Worm (Caenorhabditis elegans): Measurements from ENCODE around the gene cyp-32A1.

cyp-32A1 gene

DNA sequence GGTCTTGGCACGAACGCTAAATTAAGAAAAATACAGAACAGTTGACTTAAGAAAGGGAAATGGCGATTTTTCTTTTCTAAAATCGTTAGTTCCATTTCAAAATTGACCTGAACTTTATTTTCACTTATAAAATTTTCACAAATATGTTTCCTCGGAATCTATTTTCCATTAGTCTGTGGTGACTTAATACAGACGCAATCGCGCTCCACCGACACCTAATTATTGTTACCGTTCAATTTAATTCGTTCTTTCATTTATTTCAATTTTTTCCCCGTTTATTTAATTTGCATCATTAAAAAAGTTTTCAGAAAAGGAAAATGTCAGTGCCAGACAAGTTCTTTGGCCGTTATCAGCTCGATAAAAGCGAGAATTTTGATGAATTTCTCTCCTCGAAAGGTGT, 38.7 kb downstream of the cyp-32A1 start, which contains the start of gene lbp-4:
TSS of gene lbp-4 (plus strand) at position 309 of the 400 bp plus-strand sequence.
- TF ChIP-seq B0035.1 (tag; optimal IDR thresholded peaks at IDR 0.05) = no peak
- TF ChIP-seq ceh-40 (GFP tag; IDR thresholded peaks at IDR 0.05) = no peak
- no peak for TF ChIP-seq chd-7 (tag; optimal IDR thresholded peaks at IDR 0.05)
- TF ChIP-seq unc-62 (GFP tag; optimal IDR thresholded peaks at IDR 0.05) = no peak
- TF ChIP-seq akir-1 (GFP tag; optimal IDR thresholded peaks at IDR 0.05) = no peak
- no peak for TF ChIP-seq sea-2 (GFP tag; IDR thresholded peaks at IDR 0.05)
- TF ChIP-seq dpl-1 (GFP tag; optimal IDR thresholded peaks at IDR 0.05) = no peak
- TF ChIP-seq hrde-1 (tag; optimal IDR thresholded peaks at IDR 0.05; ENCODE audit: borderline replicate concordance) = no peak
- no peak for TF ChIP-seq egl-44 (GFP tag; IDR thresholded peaks at IDR 0.05)
- peak; percentile 55 for TF ChIP-seq attf-5 (GFP tag; optimal IDR thresholded peaks at IDR 0.05)
- TF ChIP-seq nhr-120 (GFP tag; IDR thresholded peaks at IDR 0.05) = no peak
- no peak for TF ChIP-seq madf-10 (tag; optimal IDR thresholded peaks at IDR 0.05)
- no peak for TF ChIP-seq C17E4.6 (GFP tag; IDR thresholded peaks at IDR 0.05)
- no peak for TF ChIP-seq lsy-27 (tag; optimal IDR thresholded peaks at IDR 0.05; ENCODE audit: borderline replicate concordance, insufficient read depth)
- peak; percentile 92 for TF ChIP-seq ceh-100 (GFP tag; IDR thresholded peaks at IDR 0.05)
- no peak for TF ChIP-seq snpc-1.1 (tag; optimal IDR thresholded peaks at IDR 0.05; ENCODE audit: insufficient read depth)
- no peak for TF ChIP-seq F22D6.2 (tag; optimal IDR thresholded peaks at IDR 0.05)
- no peak for TF ChIP-seq mes-4 (tag; optimal IDR thresholded peaks at IDR 0.05)
- no peak for TF ChIP-seq F55B11.4 (tag; optimal IDR thresholded peaks at IDR 0.05; ENCODE audit: borderline replicate concordance, insufficient read depth)
- no peak for TF ChIP-seq aptf-2 (GFP tag; conservative IDR thresholded peaks at IDR 0.05)
- peak; percentile 24 for TF ChIP-seq ZK185.1 (tag; optimal IDR thresholded peaks at IDR 0.05; ENCODE audit: poor library complexity, severe bottlenecking)
- no peak for TF ChIP-seq attf-3 (GFP tag; conservative IDR thresholded peaks at IDR 0.05)
- TF ChIP-seq ztf-3 (GFP tag; optimal IDR thresholded peaks at IDR 0.05) = no peak
- no peak for TF ChIP-seq B0261.1 (tag; optimal IDR thresholded peaks at IDR 0.05)
- TF ChIP-seq rec-8 (tag; optimal IDR thresholded peaks at IDR 0.05) = no peak
- no peak for TF ChIP-seq unc-130 (GFP tag; optimal IDR thresholded peaks at IDR 0.05)
- no peak for TF ChIP-seq ztf-6 (GFP tag; IDR thresholded peaks at IDR 0.05)
- TF ChIP-seq mcd-1 (GFP tag; IDR thresholded peaks at IDR 0.05) = peak; percentile 65; the same call in 1 of the 2 replicates
- TF ChIP-seq F10E7.11 (tag; optimal IDR thresholded peaks at IDR 0.05) = no peak
- TF ChIP-seq Y53F4B.3 (GFP tag; IDR thresholded peaks at IDR 0.05) = no peak
- TF ChIP-seq efl-1 (GFP tag; optimal IDR thresholded peaks at IDR 0.05) = no peak
- TF ChIP-seq let-526 (GFP tag; IDR thresholded peaks at IDR 0.05) = no peak
- TF ChIP-seq nhr-80 (tag; optimal IDR thresholded peaks at IDR 0.05) = peak; percentile 74
- no peak for TF ChIP-seq Y79H2A.3 (GFP tag; conservative IDR thresholded peaks at IDR 0.05)
- no peak for TF ChIP-seq nfyb-1 (GFP tag; IDR thresholded peaks at IDR 0.05)
- TF ChIP-seq cebp-1 (GFP tag; IDR thresholded peaks at IDR 0.05) = no peak
- TF ChIP-seq cebp-1 (tag; optimal IDR thresholded peaks at IDR 0.05) = no peak
- TF ChIP-seq ztf-18 (tag; optimal IDR thresholded peaks at IDR 0.05) = no peak
- TF ChIP-seq ekl-4 (GFP tag; IDR thresholded peaks at IDR 0.05) = no peak
- TF ChIP-seq ama-1 (optimal IDR thresholded peaks at IDR 0.05) = no peak
- no peak for TF ChIP-seq ama-1 (GFP tag; optimal IDR thresholded peaks at IDR 0.05)
- no peak for TF ChIP-seq F37B4.10 (GFP tag; IDR thresholded peaks at IDR 0.05)
- no peak for TF ChIP-seq snpc-4 (GFP tag; optimal IDR thresholded peaks at IDR 0.05)
- no peak for TF ChIP-seq snpc-4 (tag; optimal IDR thresholded peaks at IDR 0.05)
- TF ChIP-seq madf-8 (GFP tag; conservative IDR thresholded peaks at IDR 0.05) = no peak
- no peak for TF ChIP-seq B0336.3 (GFP tag; IDR thresholded peaks at IDR 0.05)
- TF ChIP-seq madf-6 (GFP tag; IDR thresholded peaks at IDR 0.05) = no peak
- peak; percentile 30 for TF ChIP-seq lsl-1 (GFP tag; optimal IDR thresholded peaks at IDR 0.05)
- TF ChIP-seq tbp1 (GFP tag; optimal IDR thresholded peaks at IDR 0.05) = no peak
- no peak for TF ChIP-seq F33H1.4 (GFP tag; IDR thresholded peaks at IDR 0.05)

All from whole organism, young adult.